Fruit fly (Drosophila melanogaster) whole organism, embryonic: ENCODE results near the gene Mkk4.
A peak's percentile ranks its signal among the peaks of the same experiment; 100 is the strongest.

ENCODE experiments used
- Atf6 ChIP-seq: fragments of 200-800 bp; sonication (Bioruptor generic); IDR thresholded peaks from 2 replicates; pipeline ENCODE4 v1.3.6; 2022; ENCODE audit warnings: missing biosample characterization, missing genetic modification characterization
- C15 ChIP-seq: fragments of 200-800 bp; sonication (Bioruptor generic); IDR thresholded peaks from 3 replicates; pipeline ENCODE4 v1.3.6; 2022; ENCODE audit warnings: missing biosample characterization, missing genetic modification characterization
- CG10267 ChIP-seq: fragments of 200-800 bp; sonication (Bioruptor generic); optimal IDR thresholded peaks from 2 replicates; lab custom pipeline; 2018; ENCODE audit warnings: missing biosample characterization, mild to moderate bottlenecking, missing genetic modification characterization, moderate library complexity
- CG10366 ChIP-seq: fragments of 200-800 bp; sonication (Bioruptor generic); IDR thresholded peaks from 2 replicates; pipeline ENCODE4 v1.3.6; 2022; ENCODE audit warnings: missing biosample characterization, missing genetic modification characterization
- CG10959 ChIP-seq: fragments of 200-800 bp; sonication (Bioruptor generic); IDR thresholded peaks from 2 replicates; pipeline ENCODE4 v1.3.6; 2022; ENCODE audit warnings: missing biosample characterization, missing genetic modification characterization
- CG11085 ChIP-seq: fragments of 200-800 bp; sonication (Bioruptor generic); IDR thresholded peaks from 2 replicates; pipeline ENCODE4 v1.3.6; 2022; ENCODE audit warnings: missing biosample characterization, missing genetic modification characterization
- CG12299 ChIP-seq: fragments of 200-800 bp; sonication (Bioruptor generic); optimal IDR thresholded peaks from 2 replicates; lab custom pipeline; 2018; ENCODE audit warnings: missing biosample characterization, mild to moderate bottlenecking, missing genetic modification characterization
- CG13123 ChIP-seq: fragments of 200-800 bp; sonication (Bioruptor generic); optimal IDR thresholded peaks from 2 replicates; lab custom pipeline; 2016; ENCODE audit warnings: missing biosample characterization, missing genetic modification characterization
- CG14014 ChIP-seq: fragments of 200-800 bp; sonication (Bioruptor generic); IDR thresholded peaks from 2 replicates; pipeline ENCODE4 v1.3.6; 2022; ENCODE audit warnings: missing biosample characterization, missing genetic modification characterization
- CG17186 ChIP-seq: fragments of 200-800 bp; sonication (Bioruptor generic); optimal IDR thresholded peaks from 3 replicates; lab custom pipeline; 2017; ENCODE audit warnings: missing biosample characterization, missing genetic modification reagents, missing genetic modification characterization
- CG17359 ChIP-seq: fragments of 200-800 bp; sonication (Bioruptor generic); optimal IDR thresholded peaks from 3 replicates; lab custom pipeline; 2018; ENCODE audit warnings: missing biosample characterization, mild to moderate bottlenecking, missing genetic modification characterization, moderate library complexity
- CG31224 ChIP-seq: fragments of 200-800 bp; sonication (Bioruptor generic); IDR thresholded peaks from 2 replicates; pipeline ENCODE4 v1.3.6; 2022; ENCODE audit warnings: missing biosample characterization, missing genetic modification characterization
- CG33213 ChIP-seq: fragments of 200-800 bp; sonication (Bioruptor generic); optimal IDR thresholded peaks from 3 replicates; lab custom pipeline; 2016; ENCODE audit warnings: missing biosample characterization, missing genetic modification characterization
- CG4617 ChIP-seq: fragments of 200-800 bp; sonication (Bioruptor generic); optimal IDR thresholded peaks from 3 replicates; lab custom pipeline; 2016; ENCODE audit warnings: missing biosample characterization, missing genetic modification characterization, borderline replicate concordance
- CG5953 ChIP-seq: fragments of 200-800 bp; sonication (Bioruptor generic); IDR thresholded peaks from 2 replicates; pipeline ENCODE4 v1.3.6; 2022; ENCODE audit warnings: missing biosample characterization, missing genetic modification characterization
- CG6272 ChIP-seq: fragments of 200-800 bp; sonication (Bioruptor generic); IDR thresholded peaks from 2 replicates; pipeline ENCODE4 v1.3.6; 2022; ENCODE audit warnings: missing biosample characterization, missing genetic modification characterization
- CG7357 ChIP-seq: fragments of 200-800 bp; sonication (Bioruptor generic); IDR thresholded peaks from 3 replicates; pipeline ENCODE4 v1.3.6; 2022; ENCODE audit warnings: missing biosample characterization, missing genetic modification characterization
- CG8478 ChIP-seq: fragments of >200 bp; optimal IDR thresholded peaks from 2 replicates; lab custom pipeline; 2018
- CTCF ChIP-seq: fragments of 200-800 bp; sonication (Bioruptor generic); optimal IDR thresholded peaks from 2 replicates; lab custom pipeline; 2017; ENCODE audit warnings: missing biosample characterization, mild to moderate bottlenecking, missing genetic modification characterization, moderate library complexity
- Dbx ChIP-seq: fragments of 200-800 bp; sonication (Bioruptor generic); IDR thresholded peaks from 3 replicates; pipeline ENCODE4 v1.3.6; 2022; ENCODE audit warnings: missing biosample characterization, missing genetic modification characterization
- Dfd ChIP-seq, 2 experiments: fragments of >200 bp; optimal IDR thresholded peaks; 2 replicates each; lab custom pipeline; 2017; ENCODE audit warnings: missing biosample characterization in 2 of 2, missing genetic modification characterization in 2 of 2
- Dref ChIP-seq: fragments of 200-800 bp; sonication (Bioruptor generic); IDR thresholded peaks from 2 replicates; pipeline ENCODE4 v1.3.6; 2022; ENCODE audit warnings: missing biosample characterization, missing genetic modification characterization
- E2f1 ChIP-seq: fragments of 200-800 bp; sonication (Bioruptor generic); IDR thresholded peaks from 2 replicates; pipeline ENCODE4 v1.3.6; 2022; ENCODE audit warnings: missing biosample characterization, missing genetic modification characterization
- Gsc ChIP-seq: fragments of 200-800 bp; sonication (Bioruptor generic); IDR thresholded peaks from 2 replicates; pipeline ENCODE4 v1.3.6; 2022; ENCODE audit warnings: missing biosample characterization, missing genetic modification characterization
- H15 ChIP-seq: fragments of 200-800 bp; sonication (Bioruptor generic); IDR thresholded peaks from 3 replicates; pipeline ENCODE4 v1.3.6; 2022; ENCODE audit warnings: missing biosample characterization, missing genetic modification characterization
- HLHmδ ChIP-seq: fragments of 200-800 bp; sonication (Bioruptor generic); optimal IDR thresholded peaks from 2 replicates; lab custom pipeline; 2018; ENCODE audit warnings: missing biosample characterization, mild to moderate bottlenecking, missing genetic modification characterization, moderate library complexity
- Nf-YA ChIP-seq: fragments of 200-800 bp; sonication (Bioruptor generic); IDR thresholded peaks from 2 replicates; pipeline ENCODE4 v1.3.6; 2022; ENCODE audit warnings: missing biosample characterization, missing genetic modification characterization
- Nf-YB ChIP-seq: fragments of 200-800 bp; sonication (Bioruptor generic); optimal IDR thresholded peaks from 3 replicates; lab custom pipeline; 2019; ENCODE audit warnings: missing biosample characterization, mild to moderate bottlenecking, missing genetic modification characterization, moderate library complexity
- NfI ChIP-seq: fragments of 200-800 bp; sonication (Bioruptor generic); optimal IDR thresholded peaks from 3 replicates; lab custom pipeline; 2018; ENCODE audit warnings: missing biosample characterization, mild to moderate bottlenecking, missing genetic modification characterization, moderate library complexity
- Optix ChIP-seq: fragments of 200-800 bp; sonication (Bioruptor generic); IDR thresholded peaks from 3 replicates; pipeline ENCODE4 v1.3.6; 2022; ENCODE audit warnings: missing biosample characterization, missing genetic modification characterization
- PHDP ChIP-seq: fragments of 200-800 bp; sonication (Bioruptor generic); optimal IDR thresholded peaks from 3 replicates; lab custom pipeline; 2018; ENCODE audit warnings: missing biosample characterization, mild to moderate bottlenecking, missing genetic modification characterization, moderate library complexity
- Sry-β ChIP-seq: fragments of 200-800 bp; sonication (Bioruptor generic); optimal IDR thresholded peaks from 2 replicates; lab custom pipeline; 2018; ENCODE audit warnings: missing biosample characterization, mild to moderate bottlenecking, missing genetic modification characterization, moderate library complexity
- Tbp ChIP-seq: fragments of >200 bp; optimal IDR thresholded peaks from 2 replicates; lab custom pipeline; 2018; ENCODE audit warnings: missing biosample characterization, missing genetic modification characterization
- ab ChIP-seq: fragments of 200-800 bp; sonication (Bioruptor generic); optimal IDR thresholded peaks from 2 replicates; lab custom pipeline; 2016; ENCODE audit warnings: missing biosample characterization, missing genetic modification characterization
- ara ChIP-seq: fragments of 200-800 bp; sonication (Bioruptor generic); IDR thresholded peaks from 2 replicates; pipeline ENCODE4 v1.3.6; 2022; ENCODE audit warnings: missing biosample characterization, missing genetic modification characterization
- crol ChIP-seq: fragments of 200-800 bp; sonication (Bioruptor generic); IDR thresholded peaks from 2 replicates; pipeline ENCODE4 v1.3.6; 2022; ENCODE audit warnings: missing biosample characterization, missing genetic modification characterization
- exex ChIP-seq: fragments of 200-800 bp; sonication (Bioruptor generic); optimal IDR thresholded peaks from 4 replicates; lab custom pipeline; 2018; ENCODE audit warnings: missing biosample characterization, mild to moderate bottlenecking, missing genetic modification characterization, moderate library complexity
- gt ChIP-seq: fragments of 200-800 bp; sonication (Bioruptor generic); IDR thresholded peaks from 2 replicates; pipeline ENCODE4 v1.3.6; 2022; ENCODE audit warnings: missing biosample characterization, missing genetic modification characterization
- inv ChIP-seq: fragments of 200-800 bp; sonication (Bioruptor generic); IDR thresholded peaks from 2 replicates; pipeline ENCODE4 v1.3.6; 2022; ENCODE audit warnings: missing biosample characterization, missing genetic modification characterization; ENCODE audit not compliant: partially characterized antibody
- jing ChIP-seq: fragments of 200-800 bp; sonication (Bioruptor generic); optimal IDR thresholded peaks from 2 replicates; lab custom pipeline; 2018; ENCODE audit warnings: missing biosample characterization, mild to moderate bottlenecking, missing genetic modification characterization
- lmd ChIP-seq: fragments of 200-800 bp; sonication (Bioruptor generic); IDR thresholded peaks from 2 replicates; pipeline ENCODE4 v1.3.6; 2022; ENCODE audit warnings: missing biosample characterization, missing genetic modification characterization
- nerfin-2 ChIP-seq: fragments of 200-800 bp; sonication (Bioruptor generic); IDR thresholded peaks from 2 replicates; pipeline ENCODE4 v1.3.6; 2022; ENCODE audit warnings: missing biosample characterization, missing genetic modification characterization; ENCODE audit not compliant: partially characterized antibody
- otp ChIP-seq: fragments of 200-800 bp; sonication (Bioruptor generic); IDR thresholded peaks from 3 replicates; pipeline ENCODE4, ENCODE4 v1.3.6; 2022; ENCODE audit warnings: missing biosample characterization, missing genetic modification characterization
- stc ChIP-seq: fragments of 200-800 bp; sonication (Bioruptor generic); IDR thresholded peaks from 2 replicates; pipeline ENCODE4 v1.3.6; 2022; ENCODE audit warnings: missing biosample characterization, missing genetic modification characterization
- tap ChIP-seq: fragments of 200-800 bp; optimal IDR thresholded peaks from 3 replicates; lab custom pipeline; 2019; ENCODE audit warnings: missing biosample characterization, mild to moderate bottlenecking, missing genetic modification characterization, moderate library complexity
- tio ChIP-seq: fragments of 200-800 bp; sonication (Bioruptor generic); optimal IDR thresholded peaks from 2 replicates; lab custom pipeline; 2017; ENCODE audit warnings: missing biosample characterization, missing genetic modification characterization, inconsistent platforms
- tll ChIP-seq, 2 experiments: fragments of 200-800 bp in 1 of 2; fragments of >200 bp in 1 of 2; sonication (Bioruptor generic) in 1 of 2; optimal IDR thresholded peaks; 2 replicates each; lab custom pipeline; 2017 to 2019; ENCODE audit warnings: missing biosample characterization in 2 of 2, missing genetic modification characterization in 2 of 2, mild to moderate bottlenecking in 1 of 2, moderate library complexity in 1 of 2
- tx ChIP-seq: fragments of 200-800 bp; sonication (Bioruptor generic); optimal IDR thresholded peaks from 2 replicates; lab custom pipeline; 2016; ENCODE audit warnings: missing biosample characterization, missing genetic modification characterization
- vfl ChIP-seq: fragments of 200-800 bp; sonication (Bioruptor generic); optimal IDR thresholded peaks from 2 replicates; lab custom pipeline; 2016; ENCODE audit warnings: missing biosample characterization, missing genetic modification characterization
- wor ChIP-seq: fragments of 200-800 bp; sonication (Bioruptor generic); IDR thresholded peaks from 2 replicates; pipeline ENCODE4 v1.3.6; 2022; ENCODE audit warnings: missing biosample characterization, missing genetic modification characterization
- yki ChIP-seq: fragments of >200 bp; optimal IDR thresholded peaks from 3 replicates; lab custom pipeline; 2018
- zen2 ChIP-seq: fragments of 200-800 bp; sonication (Bioruptor generic); IDR thresholded peaks from 3 replicates; pipeline ENCODE4 v1.3.6; 2022; ENCODE audit warnings: missing biosample characterization, missing genetic modification characterization; ENCODE audit not compliant: partially characterized antibody

The Mkk4 gene

dm6 chr3R:8663668-8664283 lies 13.2 kb upstream of the Mkk4 start, which contains the start of gene CG8032 (continued):
- TF ChIP-seq CG5953 (no peak), CG6272 (GFP tag; lab: Robert Waterston, UW) (no peak), Nf-YB (no peak), jing (GFP tag; lab: Kevin White, UChicago) (no peak), CG4617 (peak; percentile 61), Dref (GFP tag; lab: Robert Waterston, UW) (peak; percentile 72), Optix (GFP tag; lab: Robert Waterston, UW) (no peak), tap (peak; percentile 16), yki (lab: Kevin White, UChicago) (no peak), Tbp (GFP tag; lab: Kevin White, UChicago) (no peak), CG17359 (peak; percentile 36), CG17186 (GFP tag; lab: Kevin White, UChicago) (peak; percentile 44), E2f1 (GFP tag; lab: Robert Waterston, UW) (no peak), zen2 (GFP tag; lab: Robert Waterston, UW) (0 out of 3 replicates have a peak, but pooled peaks have one; percentile 31), CG11085 (GFP tag; lab: Robert Waterston, UW) (no peak), vfl (GFP tag; lab: Kevin White, UChicago) (peak; percentile 11), stc (GFP tag; lab: Robert Waterston, UW) (0 out of 2 replicates have a peak, but pooled peaks have one; percentile 11), CTCF (no peak), Nf-YA (no peak), NfI (GFP tag; lab: Kevin White, UChicago) (peak; percentile 50), CG10959 (GFP tag; lab: Robert Waterston, UW) (no peak), gt (GFP tag; lab: Robert Waterston, UW) (no peak), otp (GFP tag; lab: Robert Waterston, UW) (no peak), CG13123 (peak; percentile 7), Dbx (GFP tag; lab: Robert Waterston, UW) (peak; percentile 33; the same call in 1 of the 3 replicates), exex (tag; lab: Kevin White, UChicago) (peak; percentile 4), CG10366 (no peak), lmd (GFP tag; lab: Robert Waterston, UW) (peak; percentile 15; the same call in 1 of the 2 replicates), tll (GFP tag; optimal IDR thresholded peaks at IDR 0.05; lab: Kevin White, UChicago) (peak in 1 of 2 experiments; percentile 40), CG14014 (no peak), CG7357 (GFP tag; lab: Robert Waterston, UW) (no peak), ara (no peak), CG33213 (GFP tag; lab: Kevin White, UChicago) (peak; percentile 55), H15 (peak; percentile 22; the same call in 1 of the 3 replicates), tio (no peak), crol (no peak), CG8478 (lab: Kevin White, UChicago) (no peak), CG31224 (GFP tag; lab: Robert Waterston, UW) (no peak), ab (GFP tag; lab: Kevin White, UChicago) (no peak), Atf6 (GFP tag; lab: Robert Waterston, UW) (peak; percentile 39; the same call in 1 of the 2 replicates), tx (GFP tag; lab: Kevin White, UChicago) (peak; percentile 57), nerfin-2 (GFP tag; lab: Robert Waterston, UW) (no peak), Gsc (GFP tag; lab: Robert Waterston, UW) (no peak), HLHmδ (no peak), Dfd (GFP tag; optimal IDR thresholded peaks at IDR 0.05; lab: Kevin White, UChicago) (no peak), C15 (GFP tag; lab: Robert Waterston, UW) (no peak), CG12299 (tag; lab: Kevin White, UChicago) (no peak), Sry-β (no peak), PHDP (peak; percentile 30), wor (GFP tag; lab: Robert Waterston, UW) (no peak), CG10267 (tag; lab: Kevin White, UChicago) (peak; percentile 93), inv (0 out of 2 replicates have a peak, but pooled peaks have one; percentile 27)
